Worm (Caenorhabditis elegans) whole organism, mixed stage, embryonic: Measurements from ENCODE around the gene ttn-1.

Source experiments
- M03D4.4 ChIP-seq: sonication (generic microtip); optimal IDR thresholded peaks from 2 replicates; lab custom pipeline; 2017; ENCODE audit warnings: mild to moderate bottlenecking, missing genetic modification characterization, missing compliant biosample characterization
- ceh-43 ChIP-seq: fragments of 200-800 bp; sonication (Bioruptor generic); optimal IDR thresholded peaks from 2 replicates; lab custom pipeline; 2018; ENCODE audit warnings: mild to moderate bottlenecking, missing genetic modification characterization, moderate library complexity, missing compliant biosample characterization
- ces-1 ChIP-seq: fragments of 150-350 bp; optimal IDR thresholded peaks from 2 replicates; lab custom pipeline; 2014; ENCODE audit warnings: missing biosample characterization, missing genetic modification reagents, missing genetic modification characterization
- cnd-1 ChIP-seq: fragments of 200-800 bp; sonication (Bioruptor generic); optimal IDR thresholded peaks from 2 replicates; lab custom pipeline; 2018; ENCODE audit warnings: mild to moderate bottlenecking, missing genetic modification characterization, missing compliant biosample characterization
- elt-1 ChIP-seq: sonication (generic microtip); optimal IDR thresholded peaks from 2 replicates; lab custom pipeline; 2017; ENCODE audit warnings: missing genetic modification characterization, mild to moderate bottlenecking, missing compliant biosample characterization, antibody characterized with exemption, moderate library complexity, borderline replicate concordance; ENCODE audit not compliant: insufficient read depth
- elt-3 ChIP-seq: fragments of 150-350 bp; optimal IDR thresholded peaks from 2 replicates; lab custom pipeline; 2014; ENCODE audit warnings: missing biosample characterization, missing genetic modification characterization
- flh-1 ChIP-seq: fragments of 200-800 bp; sonication (Bioruptor generic); optimal IDR thresholded peaks from 2 replicates; lab custom pipeline; 2018; ENCODE audit warnings: mild to moderate bottlenecking, missing genetic modification characterization, moderate library complexity, missing compliant biosample characterization
- ham-2 ChIP-seq: fragments of 200-800 bp; sonication (Bioruptor generic); optimal IDR thresholded peaks from 2 replicates; lab custom pipeline; 2018; ENCODE audit warnings: mild to moderate bottlenecking, missing genetic modification characterization, missing compliant biosample characterization
- hlh-1 ChIP-seq: fragments of 150-350 bp; optimal IDR thresholded peaks from 2 replicates; lab custom pipeline; 2014; ENCODE audit warnings: missing biosample characterization, missing genetic modification reagents, missing genetic modification characterization
- lin-13 ChIP-seq: fragments of 150-350 bp; optimal IDR thresholded peaks from 2 replicates; lab custom pipeline; 2014; ENCODE audit warnings: missing biosample characterization, missing genetic modification characterization
- lin-32 ChIP-seq: fragments of 200-800 bp; sonication (Bioruptor generic); optimal IDR thresholded peaks from 2 replicates; lab custom pipeline; 2018; ENCODE audit warnings: mild to moderate bottlenecking, missing genetic modification characterization, missing compliant biosample characterization
- lsy-2 ChIP-seq: fragments of 150-350 bp; optimal IDR thresholded peaks from 2 replicates; lab custom pipeline; 2014; ENCODE audit warnings: missing biosample characterization, missing genetic modification characterization
- mab-5 ChIP-seq: fragments of 150-350 bp; optimal IDR thresholded peaks from 2 replicates; lab custom pipeline; 2014; ENCODE audit warnings: missing biosample characterization, missing genetic modification characterization
- mep-1 ChIP-seq: fragments of 150-350 bp; optimal IDR thresholded peaks from 2 replicates; lab custom pipeline; 2017; ENCODE audit warnings: missing biosample characterization, missing genetic modification reagents, missing genetic modification characterization, inconsistent platforms
- mls-2 ChIP-seq: sonication (generic microtip); optimal IDR thresholded peaks from 2 replicates; lab custom pipeline; 2016; ENCODE audit warnings: mild to moderate bottlenecking, missing genetic modification characterization, moderate library complexity, missing compliant biosample characterization
- nhr-12 ChIP-seq: fragments of 150-350 bp; optimal IDR thresholded peaks from 2 replicates; lab custom pipeline; 2014; ENCODE audit warnings: missing biosample characterization, missing genetic modification characterization
- nhr-2 ChIP-seq: fragments of 150-350 bp; optimal IDR thresholded peaks from 2 replicates; lab custom pipeline; 2014; ENCODE audit warnings: missing biosample characterization, missing genetic modification characterization
- nhr-237 ChIP-seq: fragments of 150-350 bp; optimal IDR thresholded peaks from 2 replicates; lab custom pipeline; 2014; ENCODE audit warnings: missing biosample characterization, missing genetic modification characterization
- nhr-28 ChIP-seq: fragments of 150-350 bp; optimal IDR thresholded peaks from 2 replicates; lab custom pipeline; 2014; ENCODE audit warnings: missing biosample characterization, missing genetic modification characterization
- nhr-76 ChIP-seq: sonication (generic microtip); optimal IDR thresholded peaks from 2 replicates; lab custom pipeline; 2017; ENCODE audit warnings: missing biosample characterization, missing genetic modification characterization
- pha-4 ChIP-seq: fragments of 150-350 bp; optimal IDR thresholded peaks from 2 replicates; lab custom pipeline; 2018; ENCODE audit warnings: missing biosample characterization, missing genetic modification reagents, missing genetic modification characterization
- sem-2 ChIP-seq: fragments of 200-800 bp; sonication (Bioruptor generic); optimal IDR thresholded peaks from 2 replicates; lab custom pipeline; 2018; ENCODE audit warnings: mild to moderate bottlenecking, missing genetic modification characterization, missing compliant biosample characterization
- sptf-1 ChIP-seq: sonication (generic microtip); optimal IDR thresholded peaks from 2 replicates; lab custom pipeline; 2017; ENCODE audit warnings: mild to moderate bottlenecking, missing genetic modification characterization, moderate library complexity, missing compliant biosample characterization
- tbx-8 ChIP-seq: fragments of 200-800 bp; sonication (Bioruptor generic); optimal IDR thresholded peaks from 2 replicates; lab custom pipeline; 2018; ENCODE audit warnings: mild to moderate bottlenecking, missing genetic modification characterization, moderate library complexity, missing compliant biosample characterization
- unc-39 ChIP-seq: fragments of 150-350 bp; optimal IDR thresholded peaks from 2 replicates; lab custom pipeline; 2014; ENCODE audit warnings: missing biosample characterization, missing genetic modification characterization
- zip-8 ChIP-seq: fragments of 150-350 bp; optimal IDR thresholded peaks from 2 replicates; lab custom pipeline; 2014; ENCODE audit warnings: missing biosample characterization, missing genetic modification characterization
- ztf-11 ChIP-seq: fragments of 150-350 bp; optimal IDR thresholded peaks from 2 replicates; lab custom pipeline; 2014; ENCODE audit warnings: missing biosample characterization, missing genetic modification characterization

ttn-1 gene

DNA sequence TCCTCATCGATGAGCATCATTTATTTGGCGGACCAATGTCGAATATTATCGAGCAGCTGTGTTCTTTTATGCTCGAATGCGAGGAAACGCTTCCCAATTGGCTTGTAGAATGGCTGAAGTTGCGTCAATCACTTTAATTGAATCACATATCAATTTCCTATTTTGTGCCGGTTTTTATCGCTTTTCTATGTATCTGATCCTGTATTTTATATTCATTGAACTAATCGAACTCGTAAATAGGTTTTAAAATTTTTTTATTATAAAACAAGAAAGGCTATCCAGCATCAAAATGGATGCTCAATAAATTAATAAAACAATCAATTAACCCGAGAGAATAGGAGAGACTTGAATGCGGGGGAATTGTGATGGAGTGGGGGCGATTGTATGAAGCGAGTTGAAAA, 103.7 kb downstream of the ttn-1 start:
- TF ChIP-seq ham-2 = no peak
- no peak for TF ChIP-seq sptf-1 (tag; lab: Kevin White, UChicago)
- no peak for TF ChIP-seq cnd-1 (tag; lab: Kevin White, UChicago)
- no peak for TF ChIP-seq nhr-237
- TF ChIP-seq mls-2 (tag; lab: Kevin White, UChicago) = peak; percentile 18
- no peak for TF ChIP-seq lin-32 (GFP tag; lab: Kevin White, UChicago)
- TF ChIP-seq unc-39 (tag; lab: Kevin White, UChicago) = no peak
- no peak for TF ChIP-seq nhr-12
- no peak for TF ChIP-seq elt-1
- peak; percentile 48 for TF ChIP-seq ces-1 (GFP tag; lab: Kevin White, UChicago)
- TF ChIP-seq mab-5 = no peak
- no peak for TF ChIP-seq flh-1
- no peak for TF ChIP-seq pha-4
- no peak for TF ChIP-seq ztf-11
- TF ChIP-seq nhr-28 = no peak
- TF ChIP-seq mep-1 (tag; lab: Kevin White, UChicago) = no peak
- no peak for TF ChIP-seq elt-3 (tag; lab: Kevin White, UChicago)
- TF ChIP-seq nhr-76 = no peak

ce11 chrV:6096559-6097155, 105.8 kb downstream of the ttn-1 start, which contains the start of gene smut-1:
Gene smut-1 (plus strand): TSS chrV:6097105.
- TF ChIP-seq mab-5 (no peak), zip-8 (tag; lab: Kevin White, UChicago) (no peak), lin-32 (GFP tag; lab: Kevin White, UChicago) (no peak), elt-1 (no peak), sptf-1 (tag; lab: Kevin White, UChicago) (no peak), ces-1 (GFP tag; lab: Kevin White, UChicago) (no peak), lin-13 (tag; lab: Kevin White, UChicago) (no peak), mep-1 (tag; lab: Kevin White, UChicago) (no peak), ztf-11 (no peak)

ce11 chrV:6095829-6096228, 106.6 kb downstream of the ttn-1 start, which contains the start of gene Y38A10A.7:
Gene Y38A10A.7 (plus strand): TSS chrV:6096197.
- TF ChIP-seq lsy-2 (tag; lab: Kevin White, UChicago) = no peak
- TF ChIP-seq M03D4.4 (tag; lab: Kevin White, UChicago) = no peak
- no peak for TF ChIP-seq mep-1 (tag; lab: Kevin White, UChicago)
- TF ChIP-seq lin-13 (tag; lab: Kevin White, UChicago) = no peak
- TF ChIP-seq ztf-11 = no peak
- no peak for TF ChIP-seq elt-1
- TF ChIP-seq sptf-1 (tag; lab: Kevin White, UChicago) = no peak
- TF ChIP-seq nhr-2 (tag; lab: Kevin White, UChicago) = no peak
- TF ChIP-seq ceh-43 (GFP tag; lab: Kevin White, UChicago) = no peak
- no peak for TF ChIP-seq tbx-8 (GFP tag; lab: Kevin White, UChicago)
- no peak for TF ChIP-seq ces-1 (GFP tag; lab: Kevin White, UChicago)
- TF ChIP-seq sem-2 (GFP tag; lab: Kevin White, UChicago) = no peak
- TF ChIP-seq mab-5 = no peak
- TF ChIP-seq hlh-1 = no peak
- TF ChIP-seq nhr-237 = no peak
